Worm (Caenorhabditis elegans) whole organism, young adult: ENCODE results near the gene F36D3.14.

Source experiments
- ama-1 ChIP-seq, 3 experiments: fragments of 150-350 bp in 1 of 3; sonication (generic microtip) in 2 of 3; optimal IDR thresholded peaks; 2 replicates each; lab custom pipeline; 2014 to 2018; ENCODE audit warnings: missing biosample characterization in 2 of 3, missing genetic modification characterization in 2 of 3, missing genetic modification reagents in 2 of 3
- aptf-3 ChIP-seq: fragments of 200-800 bp; sonication (Bioruptor generic); IDR thresholded peaks from 2 replicates; pipeline ENCODE4 v1.3.6; 2022; ENCODE audit warnings: missing genetic modification characterization, missing compliant biosample characterization
- atf-7 ChIP-seq: sonication (generic microtip); optimal IDR thresholded peaks from 2 replicates; lab custom pipeline; 2017; ENCODE audit warnings: mild to moderate bottlenecking, missing genetic modification characterization, missing compliant biosample characterization
- fkh-3 ChIP-seq: sonication (generic microtip); optimal IDR thresholded peaks from 2 replicates; lab custom pipeline; 2016; ENCODE audit warnings: mild to moderate bottlenecking, missing genetic modification characterization, missing compliant biosample characterization
- hlh-26 ChIP-seq: fragments of 200-800 bp; sonication (Bioruptor generic); conservative IDR thresholded peaks from 2 replicates; pipeline ENCODE4 v1.3.6; 2022; ENCODE audit warnings: missing genetic modification reagents, missing genetic modification characterization, missing compliant biosample characterization
- hrde-1 ChIP-seq: sonication (generic microtip); optimal IDR thresholded peaks from 2 replicates; lab custom pipeline; 2016; ENCODE audit warnings: missing genetic modification characterization, mild to moderate bottlenecking, missing compliant biosample characterization, moderate library complexity, missing genotype, missing genetic modification reagents, borderline replicate concordance
- lin-40 ChIP-seq: sonication (generic microtip); optimal IDR thresholded peaks from 2 replicates; lab custom pipeline; 2016; ENCODE audit warnings: missing genetic modification characterization, mild to moderate bottlenecking, missing compliant biosample characterization, missing genotype, missing genetic modification reagents
- madf-6 ChIP-seq: fragments of 200-800 bp; sonication (Bioruptor generic); IDR thresholded peaks from 2 replicates; pipeline ENCODE4 v1.3.6; 2022; ENCODE audit warnings: missing genetic modification reagents, missing genetic modification characterization, missing compliant biosample characterization
- madf-8 ChIP-seq: fragments of 200-800 bp; sonication (Bioruptor generic); conservative IDR thresholded peaks from 2 replicates; pipeline ENCODE4 v1.3.6; 2022; ENCODE audit warnings: missing genetic modification reagents, missing genetic modification characterization, missing compliant biosample characterization
- snpc-3.4 ChIP-seq: sonication (generic microtip); optimal IDR thresholded peaks from 2 replicates; lab custom pipeline; 2017; ENCODE audit warnings: missing genetic modification characterization, mild to moderate bottlenecking, missing compliant biosample characterization, antibody characterized with exemption, moderate library complexity, missing genotype, missing genetic modification reagents

DNA sequence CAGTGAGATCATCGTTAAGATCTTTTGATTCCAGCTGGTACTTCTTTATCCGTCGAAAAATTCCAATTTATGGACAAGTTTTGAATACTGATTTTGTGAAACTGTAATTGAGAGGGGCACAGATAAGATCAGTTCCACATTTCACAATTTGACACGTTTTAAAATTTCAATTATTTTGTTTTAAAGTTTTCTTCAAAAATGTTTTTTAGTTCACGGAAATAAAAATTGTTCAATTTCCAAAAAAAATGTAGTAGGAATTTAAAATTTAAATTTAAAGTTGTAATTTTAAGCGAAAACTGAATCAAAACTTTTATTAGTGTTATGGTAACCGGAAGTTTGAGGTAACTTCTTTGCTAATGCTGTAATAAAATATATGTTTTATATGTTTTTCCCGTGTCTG, 14.6 kb upstream of the F36D3.14 start, which contains the start of gene F36D3.4:
- no peak for TF ChIP-seq madf-6
- no peak for TF ChIP-seq hrde-1
- no peak for TF ChIP-seq fkh-3 (tag; lab: Kevin White, UChicago)
- TF ChIP-seq snpc-3.4 (tag; lab: Kevin White, UChicago), result no peak
- TF ChIP-seq aptf-3, result no peak
- TF ChIP-seq hlh-26 (GFP tag; lab: Robert Waterston, UW), result no peak
- no peak for TF ChIP-seq ama-1 (optimal IDR thresholded peaks at IDR 0.05; lab: Kevin White, UChicago)
- TF ChIP-seq ama-1 (GFP tag; optimal IDR thresholded peaks at IDR 0.05; lab: Kevin White, UChicago), result no peak
- no peak for TF ChIP-seq lin-40 (tag; lab: Kevin White, UChicago)
- no peak for TF ChIP-seq atf-7
- TF ChIP-seq madf-8 (GFP tag; lab: Robert Waterston, UW), result no peak
